Fruit fly (Drosophila melanogaster): ENCODE data around the gene CG18135.

DNA sequence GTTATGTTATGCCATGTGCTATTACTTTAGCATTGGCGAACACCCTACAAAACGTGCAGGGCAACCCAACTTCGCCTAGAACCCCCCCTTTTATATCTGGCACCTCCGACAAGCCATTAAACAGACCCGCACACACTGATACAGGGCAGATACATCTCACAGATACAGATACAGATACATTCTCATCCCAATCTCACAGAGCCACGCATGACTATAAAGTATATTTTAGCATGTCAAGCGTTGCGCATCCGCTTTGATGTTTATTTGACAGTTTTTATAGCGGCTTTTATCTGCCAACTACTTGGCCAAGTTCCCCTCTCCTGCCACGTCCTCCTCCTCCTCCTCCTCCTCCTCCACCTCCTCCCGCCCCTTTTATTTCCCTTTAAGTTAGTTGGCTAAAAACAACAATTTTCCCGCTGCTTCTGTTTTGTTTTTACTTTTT is 21.2 kb upstream of the CG18135 start:
- TF ChIP-seq CG8478 (optimal IDR thresholded peaks at IDR 0.05) (no peak), CTCF (optimal IDR thresholded peaks at IDR 0.05) (no peak)

All from S2 (cell line).